Worm (Caenorhabditis elegans) whole organism, mixed stage, embryonic: ENCODE data around the gene F46F5.11.

Experiments
- M03D4.4 ChIP-seq: sonication (generic microtip); optimal IDR thresholded peaks from 2 replicates; lab custom pipeline; 2017; ENCODE audit warnings: mild to moderate bottlenecking, missing genetic modification characterization, missing compliant biosample characterization
- bed-3 ChIP-seq: fragments of 200-800 bp; sonication (Bioruptor generic); optimal IDR thresholded peaks from 3 replicates; lab custom pipeline; 2018; ENCODE audit warnings: mild to moderate bottlenecking, missing genetic modification characterization, moderate library complexity, missing compliant biosample characterization
- blmp-1 ChIP-seq: fragments of 150-350 bp; optimal IDR thresholded peaks from 2 replicates; lab custom pipeline; 2014; ENCODE audit warnings: missing biosample characterization, missing genetic modification characterization
- ceh-39 ChIP-seq: fragments of 150-350 bp; optimal IDR thresholded peaks from 2 replicates; lab custom pipeline; 2014; ENCODE audit warnings: missing biosample characterization, missing genetic modification characterization
- ceh-43 ChIP-seq: fragments of 200-800 bp; sonication (Bioruptor generic); optimal IDR thresholded peaks from 2 replicates; lab custom pipeline; 2018; ENCODE audit warnings: mild to moderate bottlenecking, missing genetic modification characterization, moderate library complexity, missing compliant biosample characterization
- ceh-83 ChIP-seq: fragments of 200-800 bp; sonication (Bioruptor generic); optimal IDR thresholded peaks from 2 replicates; lab custom pipeline; 2018; ENCODE audit warnings: mild to moderate bottlenecking, missing genetic modification characterization, missing compliant biosample characterization
- ces-1 ChIP-seq: fragments of 150-350 bp; optimal IDR thresholded peaks from 2 replicates; lab custom pipeline; 2014; ENCODE audit warnings: missing biosample characterization, missing genetic modification reagents, missing genetic modification characterization
- drap-1 ChIP-seq: fragments of 200-800 bp; sonication (Bioruptor generic); optimal IDR thresholded peaks from 3 replicates; lab custom pipeline; 2018; ENCODE audit warnings: mild to moderate bottlenecking, missing genetic modification characterization, missing compliant biosample characterization
- elt-1 ChIP-seq: sonication (generic microtip); optimal IDR thresholded peaks from 2 replicates; lab custom pipeline; 2017; ENCODE audit warnings: missing genetic modification characterization, mild to moderate bottlenecking, missing compliant biosample characterization, antibody characterized with exemption, moderate library complexity, borderline replicate concordance; ENCODE audit not compliant: insufficient read depth
- elt-3 ChIP-seq: fragments of 150-350 bp; optimal IDR thresholded peaks from 2 replicates; lab custom pipeline; 2014; ENCODE audit warnings: missing biosample characterization, missing genetic modification characterization
- flh-1 ChIP-seq: fragments of 200-800 bp; sonication (Bioruptor generic); optimal IDR thresholded peaks from 2 replicates; lab custom pipeline; 2018; ENCODE audit warnings: mild to moderate bottlenecking, missing genetic modification characterization, moderate library complexity, missing compliant biosample characterization
- ham-2 ChIP-seq: fragments of 200-800 bp; sonication (Bioruptor generic); optimal IDR thresholded peaks from 2 replicates; lab custom pipeline; 2018; ENCODE audit warnings: mild to moderate bottlenecking, missing genetic modification characterization, missing compliant biosample characterization
- hlh-1 ChIP-seq: fragments of 150-350 bp; optimal IDR thresholded peaks from 2 replicates; lab custom pipeline; 2014; ENCODE audit warnings: missing biosample characterization, missing genetic modification reagents, missing genetic modification characterization
- lin-13 ChIP-seq: fragments of 150-350 bp; optimal IDR thresholded peaks from 2 replicates; lab custom pipeline; 2014; ENCODE audit warnings: missing biosample characterization, missing genetic modification characterization
- lsy-2 ChIP-seq: fragments of 150-350 bp; optimal IDR thresholded peaks from 2 replicates; lab custom pipeline; 2014; ENCODE audit warnings: missing biosample characterization, missing genetic modification characterization
- mab-5 ChIP-seq: fragments of 150-350 bp; optimal IDR thresholded peaks from 2 replicates; lab custom pipeline; 2014; ENCODE audit warnings: missing biosample characterization, missing genetic modification characterization
- mls-2 ChIP-seq: sonication (generic microtip); optimal IDR thresholded peaks from 2 replicates; lab custom pipeline; 2016; ENCODE audit warnings: mild to moderate bottlenecking, missing genetic modification characterization, moderate library complexity, missing compliant biosample characterization
- nhr-12 ChIP-seq: fragments of 150-350 bp; optimal IDR thresholded peaks from 2 replicates; lab custom pipeline; 2014; ENCODE audit warnings: missing biosample characterization, missing genetic modification characterization
- nhr-2 ChIP-seq: fragments of 150-350 bp; optimal IDR thresholded peaks from 2 replicates; lab custom pipeline; 2014; ENCODE audit warnings: missing biosample characterization, missing genetic modification characterization
- nhr-237 ChIP-seq: fragments of 150-350 bp; optimal IDR thresholded peaks from 2 replicates; lab custom pipeline; 2014; ENCODE audit warnings: missing biosample characterization, missing genetic modification characterization
- nhr-28 ChIP-seq: fragments of 150-350 bp; optimal IDR thresholded peaks from 2 replicates; lab custom pipeline; 2014; ENCODE audit warnings: missing biosample characterization, missing genetic modification characterization
- nhr-76 ChIP-seq: sonication (generic microtip); optimal IDR thresholded peaks from 2 replicates; lab custom pipeline; 2017; ENCODE audit warnings: missing biosample characterization, missing genetic modification characterization
- pha-4 ChIP-seq: fragments of 150-350 bp; optimal IDR thresholded peaks from 2 replicates; lab custom pipeline; 2018; ENCODE audit warnings: missing biosample characterization, missing genetic modification reagents, missing genetic modification characterization
- sem-2 ChIP-seq: fragments of 200-800 bp; sonication (Bioruptor generic); optimal IDR thresholded peaks from 2 replicates; lab custom pipeline; 2018; ENCODE audit warnings: mild to moderate bottlenecking, missing genetic modification characterization, missing compliant biosample characterization
- snpc-4 ChIP-seq: fragments of 150-350 bp; optimal IDR thresholded peaks from 2 replicates; lab custom pipeline; 2014; ENCODE audit warnings: missing biosample characterization, missing genetic modification characterization
- sptf-1 ChIP-seq: sonication (generic microtip); optimal IDR thresholded peaks from 2 replicates; lab custom pipeline; 2017; ENCODE audit warnings: mild to moderate bottlenecking, missing genetic modification characterization, moderate library complexity, missing compliant biosample characterization
- tbx-8 ChIP-seq: fragments of 200-800 bp; sonication (Bioruptor generic); optimal IDR thresholded peaks from 2 replicates; lab custom pipeline; 2018; ENCODE audit warnings: mild to moderate bottlenecking, missing genetic modification characterization, moderate library complexity, missing compliant biosample characterization
- unc-120 ChIP-seq: sonication (generic microtip); optimal IDR thresholded peaks from 2 replicates; lab custom pipeline; 2017; ENCODE audit warnings: missing genetic modification characterization, missing compliant biosample characterization; ENCODE audit not compliant: poor library complexity, severe bottlenecking
- unc-39 ChIP-seq: fragments of 150-350 bp; optimal IDR thresholded peaks from 2 replicates; lab custom pipeline; 2014; ENCODE audit warnings: missing biosample characterization, missing genetic modification characterization
- unc-62 ChIP-seq: fragments of 150-350 bp; optimal IDR thresholded peaks from 2 replicates; lab custom pipeline; 2014; ENCODE audit warnings: missing biosample characterization, missing genetic modification reagents, missing genetic modification characterization
- zip-8 ChIP-seq: fragments of 150-350 bp; optimal IDR thresholded peaks from 2 replicates; lab custom pipeline; 2014; ENCODE audit warnings: missing biosample characterization, missing genetic modification characterization
- ztf-11 ChIP-seq: fragments of 150-350 bp; optimal IDR thresholded peaks from 2 replicates; lab custom pipeline; 2014; ENCODE audit warnings: missing biosample characterization, missing genetic modification characterization

The F46F5.11 gene

DNA sequence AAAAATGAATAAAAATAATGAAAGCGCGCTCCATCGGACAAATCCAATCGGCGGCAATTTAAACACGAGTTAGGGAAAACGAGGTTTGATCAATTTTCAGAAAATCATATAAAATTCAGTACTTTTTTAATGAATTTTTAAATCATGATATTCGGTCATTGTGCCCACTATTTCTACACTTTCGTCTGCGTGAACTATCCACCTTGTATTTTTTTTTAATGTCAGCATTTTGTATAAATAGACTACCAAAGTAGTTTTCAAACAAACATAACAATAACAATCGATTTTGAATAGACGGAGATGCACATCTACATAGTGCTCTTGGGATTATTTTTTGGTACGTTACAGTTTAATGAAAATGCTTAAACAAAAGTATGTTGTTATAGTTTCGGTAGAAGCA, 20.4 kb upstream of the F46F5.11 start, which contains the start of gene F46F5.15:
Gene F46F5.15 (plus strand): TSS at position 301 of the 400 bp plus-strand sequence.
- TF ChIP-seq sem-2 (GFP tag; lab: Kevin White, UChicago) (no peak), ceh-83 (GFP tag; lab: Kevin White, UChicago) (no peak), zip-8 (tag; lab: Kevin White, UChicago) (no peak), ham-2 (no peak), mls-2 (no peak), unc-120 (tag; lab: Kevin White, UChicago) (no peak), M03D4.4 (tag; lab: Kevin White, UChicago) (no peak), nhr-2 (tag; lab: Kevin White, UChicago) (no peak), ztf-11 (no peak), elt-1 (tag; lab: Kevin White, UChicago) (no peak), flh-1 (GFP tag; lab: Kevin White, UChicago) (no peak), nhr-12 (tag; lab: Kevin White, UChicago) (no peak), snpc-4 (tag; lab: Kevin White, UChicago) (no peak), unc-62 (GFP tag; lab: Kevin White, UChicago) (no peak), ces-1 (no peak), sptf-1 (tag; lab: Kevin White, UChicago) (no peak), nhr-28 (no peak)
- TF ChIP-seq, all 35 proteins: peak for 0

DNA sequence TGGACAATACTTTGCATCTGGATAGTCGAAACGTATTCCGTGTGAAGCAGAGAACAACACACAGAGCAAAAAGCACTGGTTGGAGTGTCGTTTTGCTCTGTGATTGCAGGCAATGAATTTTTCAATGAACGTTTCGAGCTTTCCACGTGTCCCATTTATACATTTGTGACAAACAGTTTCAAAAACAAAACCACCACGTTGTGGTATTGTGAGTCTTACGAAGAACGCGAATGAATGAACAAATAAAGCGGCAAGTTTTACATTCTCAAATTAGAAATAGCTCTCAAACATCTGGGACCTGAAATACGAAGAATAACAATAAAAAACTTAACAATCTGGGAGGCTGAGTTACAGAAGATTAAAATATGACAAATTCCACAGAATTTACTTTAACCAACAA, 16.7 kb upstream of the F46F5.11 start, which contains the start of gene F46F5.1:
Gene F46F5.1 (minus strand): TSS at position 101 of the 400 bp plus-strand sequence.
- TF ChIP-seq hlh-1 (tag; lab: Kevin White, UChicago) = no peak
- no peak for TF ChIP-seq zip-8 (tag; lab: Kevin White, UChicago)
- TF ChIP-seq flh-1 (GFP tag; lab: Kevin White, UChicago) = no peak
- TF ChIP-seq lsy-2 (tag; lab: Kevin White, UChicago) = no peak
- TF ChIP-seq nhr-76 (tag; lab: Kevin White, UChicago) = no peak
- TF ChIP-seq, all 35 proteins: peak for 0

DNA sequence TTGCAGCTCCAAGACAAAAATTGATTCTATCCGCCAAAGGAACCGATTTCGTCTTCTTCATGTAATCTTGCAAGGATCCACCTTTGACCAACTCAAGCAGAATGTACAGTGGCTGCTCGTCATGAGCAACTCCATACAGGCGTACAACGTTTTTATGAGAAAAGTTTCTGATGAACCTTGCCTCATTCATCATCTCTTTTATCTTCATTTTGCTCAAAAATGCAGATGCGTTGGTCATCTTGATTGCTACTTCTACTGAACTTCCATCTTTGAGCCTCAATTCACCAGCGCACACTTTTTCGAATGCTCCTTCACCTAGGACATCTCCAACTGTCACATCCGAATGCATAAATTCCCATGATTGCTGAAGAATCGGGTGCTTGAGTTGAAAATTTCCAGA, 11.6 kb upstream of the F46F5.11 start:
- TF ChIP-seq bed-3 (GFP tag; lab: Kevin White, UChicago) (no peak), nhr-28 (no peak), M03D4.4 (tag; lab: Kevin White, UChicago) (no peak), mab-5 (no peak), unc-62 (GFP tag; lab: Kevin White, UChicago) (no peak), pha-4 (tag; lab: Kevin White, UChicago) (no peak), nhr-12 (tag; lab: Kevin White, UChicago) (no peak), unc-120 (tag; lab: Kevin White, UChicago) (no peak), nhr-237 (tag; lab: Kevin White, UChicago) (no peak), ham-2 (no peak), tbx-8 (no peak), ceh-43 (GFP tag; lab: Kevin White, UChicago) (no peak), mls-2 (no peak), unc-39 (tag; lab: Kevin White, UChicago) (no peak), nhr-2 (tag; lab: Kevin White, UChicago) (no peak), ceh-39 (tag; lab: Kevin White, UChicago) (no peak)

DNA sequence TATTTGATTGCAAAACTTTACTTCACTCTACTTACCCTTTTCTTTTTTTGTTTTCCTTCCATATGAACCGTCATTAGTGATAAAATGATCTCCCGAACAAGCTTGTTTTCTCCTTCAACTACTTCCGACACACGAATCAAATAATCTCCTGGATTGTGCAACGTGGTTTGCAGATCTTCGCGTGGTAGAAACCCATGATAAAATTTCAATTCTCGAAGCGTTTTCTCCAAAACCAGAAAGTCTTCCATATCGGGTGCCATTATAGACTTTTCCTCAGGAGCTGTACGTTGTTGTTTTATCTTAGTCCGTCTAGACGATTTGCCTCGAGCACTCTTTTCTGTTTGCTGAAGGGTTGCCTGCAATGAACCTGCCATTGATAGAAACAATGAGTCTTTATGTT, 11.1 kb upstream of the F46F5.11 start:
- TF ChIP-seq pha-4 (tag; lab: Kevin White, UChicago) (no peak), ham-2 (no peak)

DNA sequence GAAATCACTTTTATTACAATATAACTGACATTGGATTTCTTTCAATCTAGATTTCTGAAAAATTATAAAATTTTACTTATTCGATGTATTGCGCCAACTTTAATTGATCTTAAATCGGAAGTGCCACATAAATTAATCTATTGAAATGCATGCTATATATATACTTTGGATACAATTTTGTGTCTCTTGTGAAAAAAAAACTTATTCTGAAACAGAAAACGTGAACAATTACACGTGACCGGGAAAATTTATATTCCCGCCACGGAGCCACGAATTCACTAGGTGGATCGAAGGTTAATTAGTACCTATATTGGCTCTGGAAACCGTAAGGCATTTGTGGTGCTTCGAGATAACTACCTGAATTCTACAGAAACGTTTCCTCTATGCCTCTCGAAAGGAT, 8.9 kb upstream of the F46F5.11 start, which contains the start of gene F46F5.14:
Gene F46F5.14 (plus strand): TSS at position 301 of the 400 bp plus-strand sequence.
- TF ChIP-seq blmp-1 (tag; lab: Kevin White, UChicago) = no peak
- TF ChIP-seq sem-2 (GFP tag; lab: Kevin White, UChicago) = no peak
- no peak for TF ChIP-seq nhr-76 (tag; lab: Kevin White, UChicago)
- no peak for TF ChIP-seq lin-13 (tag; lab: Kevin White, UChicago)
- no peak for TF ChIP-seq nhr-2 (tag; lab: Kevin White, UChicago)
- no peak for TF ChIP-seq unc-62 (GFP tag; lab: Kevin White, UChicago)
- no peak for TF ChIP-seq ham-2
- TF ChIP-seq sptf-1 (tag; lab: Kevin White, UChicago) = no peak
- TF ChIP-seq unc-39 (tag; lab: Kevin White, UChicago) = no peak
- TF ChIP-seq ceh-39 (tag; lab: Kevin White, UChicago) = no peak
- no peak for TF ChIP-seq drap-1 (GFP tag; lab: Kevin White, UChicago)
- TF ChIP-seq snpc-4 (tag; lab: Kevin White, UChicago) = no peak
- no peak for TF ChIP-seq zip-8 (tag; lab: Kevin White, UChicago)
- TF ChIP-seq M03D4.4 (tag; lab: Kevin White, UChicago) = no peak
- TF ChIP-seq tbx-8 = no peak
- no peak for TF ChIP-seq ztf-11
- TF ChIP-seq elt-3 = no peak
- no peak for TF ChIP-seq nhr-12 (tag; lab: Kevin White, UChicago)
